Worm (Caenorhabditis elegans) whole organism, L3 larva: ENCODE data around the gene C07H6.2.

Source experiments
- R02D3.7 ChIP-seq: fragments of 150-350 bp; optimal IDR thresholded peaks from 2 replicates; lab custom pipeline; 2014; ENCODE audit warnings: missing biosample characterization, missing genetic modification characterization
- ZK546.5 ChIP-seq: sonication (generic microtip); optimal IDR thresholded peaks from 2 replicates; lab custom pipeline; 2017; ENCODE audit warnings: missing biosample characterization, missing genetic modification characterization
- aly-2 ChIP-seq: fragments of 150-350 bp; optimal IDR thresholded peaks from 2 replicates; lab custom pipeline; 2014; ENCODE audit warnings: missing biosample characterization, missing genetic modification characterization
- ceh-16 ChIP-seq: sonication (generic microtip); optimal IDR thresholded peaks from 2 replicates; lab custom pipeline; 2017; ENCODE audit warnings: missing biosample characterization, missing genetic modification characterization
- ceh-82 ChIP-seq: fragments of 150-350 bp; optimal IDR thresholded peaks from 2 replicates; lab custom pipeline; 2014; ENCODE audit warnings: missing biosample characterization, missing genetic modification characterization
- ceh-9 ChIP-seq: sonication (generic microtip); optimal IDR thresholded peaks from 2 replicates; lab custom pipeline; 2018; ENCODE audit warnings: missing biosample characterization, missing genetic modification characterization
- egl-27 ChIP-seq: sonication (generic microtip); optimal IDR thresholded peaks from 4 replicates; lab custom pipeline; 2017; ENCODE audit warnings: missing biosample characterization, missing genetic modification reagents, missing genetic modification characterization
- egl-5 ChIP-seq: fragments of 150-350 bp; optimal IDR thresholded peaks from 2 replicates; lab custom pipeline; 2017; ENCODE audit warnings: missing biosample characterization, missing genetic modification reagents, missing genetic modification characterization, inconsistent platforms
- elt-1 ChIP-seq: fragments of 150-350 bp; optimal IDR thresholded peaks from 2 replicates; lab custom pipeline; 2014; ENCODE audit warnings: missing biosample characterization, missing genetic modification characterization
- elt-2 ChIP-seq: sonication (generic microtip); optimal IDR thresholded peaks from 2 replicates; lab custom pipeline; 2016; ENCODE audit warnings: missing genetic modification reagents, mild to moderate bottlenecking, missing genetic modification characterization, missing compliant biosample characterization
- fkh-10 ChIP-seq: sonication (generic microtip); optimal IDR thresholded peaks from 2 replicates; lab custom pipeline; 2017; ENCODE audit warnings: missing biosample characterization, missing genetic modification reagents, missing genetic modification characterization
- fkh-2 ChIP-seq: fragments of 150-350 bp; optimal IDR thresholded peaks from 2 replicates; lab custom pipeline; 2014; ENCODE audit warnings: missing biosample characterization, missing genetic modification reagents, missing genetic modification characterization
- fos-1 ChIP-seq: fragments of 150-350 bp; optimal IDR thresholded peaks from 2 replicates; lab custom pipeline; 2014; ENCODE audit warnings: missing biosample characterization, missing genetic modification characterization
- hmg-11 ChIP-seq: sonication (generic microtip); optimal IDR thresholded peaks from 2 replicates; lab custom pipeline; 2016; ENCODE audit warnings: missing genetic modification characterization, missing compliant biosample characterization
- jun-1 ChIP-seq: fragments of 150-350 bp; optimal IDR thresholded peaks from 2 replicates; lab custom pipeline; 2014; ENCODE audit warnings: missing biosample characterization, missing genetic modification reagents, missing genetic modification characterization
- lin-15B ChIP-seq: fragments of 150-350 bp; optimal IDR thresholded peaks from 2 replicates; lab custom pipeline; 2014; ENCODE audit warnings: missing biosample characterization, missing genetic modification characterization
- lin-39 ChIP-seq: fragments of 150-350 bp; optimal IDR thresholded peaks from 2 replicates; lab custom pipeline; 2018; ENCODE audit warnings: missing biosample characterization, missing genetic modification reagents, missing genetic modification characterization
- lsy-12 ChIP-seq: sonication (generic microtip); optimal IDR thresholded peaks from 2 replicates; lab custom pipeline; 2016; ENCODE audit warnings: mild to moderate bottlenecking, missing genetic modification characterization, missing compliant biosample characterization
- mdl-1 ChIP-seq: fragments of 150-350 bp; optimal IDR thresholded peaks from 2 replicates; lab custom pipeline; 2014; ENCODE audit warnings: missing biosample characterization, missing genetic modification characterization
- nfya-1 ChIP-seq: sonication (generic microtip); optimal IDR thresholded peaks from 2 replicates; lab custom pipeline; 2017; ENCODE audit warnings: missing genetic modification characterization, mild to moderate bottlenecking, missing compliant biosample characterization, antibody characterized with exemption, moderate library complexity; ENCODE audit not compliant: insufficient read depth
- nhr-11 ChIP-seq: fragments of 150-350 bp; optimal IDR thresholded peaks from 2 replicates; lab custom pipeline; 2014; ENCODE audit warnings: missing biosample characterization, missing genetic modification characterization
- nhr-12 ChIP-seq: fragments of 150-350 bp; optimal IDR thresholded peaks from 2 replicates; lab custom pipeline; 2014; ENCODE audit warnings: missing biosample characterization, missing genetic modification characterization
- nhr-23 ChIP-seq: fragments of 150-350 bp; optimal IDR thresholded peaks from 2 replicates; lab custom pipeline; 2014; ENCODE audit warnings: missing biosample characterization, missing genetic modification reagents, missing genetic modification characterization
- nhr-237 ChIP-seq: fragments of 150-350 bp; optimal IDR thresholded peaks from 2 replicates; lab custom pipeline; 2014; ENCODE audit warnings: missing biosample characterization, missing genetic modification characterization
- nhr-25 ChIP-seq: sonication (generic microtip); optimal IDR thresholded peaks from 2 replicates; lab custom pipeline; 2017; ENCODE audit warnings: missing biosample characterization, missing genetic modification characterization
- nhr-28 ChIP-seq: fragments of 150-350 bp; optimal IDR thresholded peaks from 2 replicates; lab custom pipeline; 2014; ENCODE audit warnings: missing biosample characterization, missing genetic modification characterization
- nhr-76 ChIP-seq: fragments of 150-350 bp; sonication (generic microtip); optimal IDR thresholded peaks from 5 replicates; lab custom pipeline; 2014; ENCODE audit warnings: missing biosample characterization, missing genetic modification characterization
- pha-4 ChIP-seq: fragments of 150-350 bp; optimal IDR thresholded peaks from 2 replicates; lab custom pipeline; 2014; ENCODE audit warnings: missing biosample characterization, missing genetic modification reagents, missing genetic modification characterization
- pqm-1 ChIP-seq: fragments of 150-350 bp; optimal IDR thresholded peaks from 2 replicates; lab custom pipeline; 2017; ENCODE audit warnings: missing biosample characterization, missing genetic modification characterization, inconsistent platforms
- sea-2 ChIP-seq: fragments of 150-350 bp; sonication (generic microtip); optimal IDR thresholded peaks from 4 replicates; lab custom pipeline; 2014; ENCODE audit warnings: missing biosample characterization, missing genetic modification reagents, missing genetic modification characterization
- snpc-4 ChIP-seq: fragments of 150-350 bp; optimal IDR thresholded peaks from 2 replicates; lab custom pipeline; 2014; ENCODE audit warnings: missing biosample characterization, missing genetic modification characterization
- tbx-2 ChIP-seq: sonication (generic microtip); optimal IDR thresholded peaks from 2 replicates; lab custom pipeline; 2016; ENCODE audit warnings: mild to moderate bottlenecking, missing genetic modification characterization, missing compliant biosample characterization
- unc-39 ChIP-seq: sonication (generic microtip); optimal IDR thresholded peaks from 4 replicates; lab custom pipeline; 2017; ENCODE audit warnings: missing biosample characterization, missing genetic modification characterization
- unc-62 ChIP-seq: fragments of 150-350 bp; sonication (generic microtip); optimal IDR thresholded peaks from 4 replicates; lab custom pipeline; 2014; ENCODE audit warnings: missing biosample characterization, missing genetic modification reagents, missing genetic modification characterization
- zag-1 ChIP-seq: fragments of 150-350 bp; optimal IDR thresholded peaks from 2 replicates; lab custom pipeline; 2014; ENCODE audit warnings: missing biosample characterization, missing genetic modification characterization

C07H6.2 gene

DNA sequence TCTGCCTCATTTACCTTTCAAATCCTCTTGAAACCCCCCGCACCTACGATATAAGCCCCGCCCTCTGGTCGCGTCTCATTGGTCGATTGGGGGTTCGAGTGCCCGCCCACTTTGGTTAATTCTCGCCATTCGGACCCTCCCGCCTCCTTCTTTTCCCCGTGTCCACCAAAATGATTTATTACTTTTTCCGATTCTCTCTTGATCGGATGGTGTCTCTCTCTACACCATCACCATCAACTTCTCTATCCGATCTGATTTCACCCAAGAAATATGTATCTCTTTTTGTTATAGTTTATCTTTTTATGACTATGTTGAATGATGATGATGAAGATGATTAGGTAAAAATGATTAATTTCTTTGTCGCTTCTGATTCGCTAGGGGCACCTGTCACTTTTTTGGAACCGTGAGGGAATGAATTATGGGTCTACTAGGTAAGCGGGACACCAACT lies 33.9 kb downstream of the C07H6.2 start:
- peak; percentile 75 for TF ChIP-seq elt-1 (tag; lab: Kevin White, UChicago)
- peak; percentile 95 for TF ChIP-seq nfya-1 (tag; lab: Kevin White, UChicago)
- TF ChIP-seq nhr-76 (tag; lab: Kevin White, UChicago) = no peak
- no peak for TF ChIP-seq jun-1 (tag; lab: Kevin White, UChicago)
- no peak for TF ChIP-seq nhr-12
- no peak for TF ChIP-seq ceh-9 (tag; lab: Kevin White, UChicago)
- TF ChIP-seq pqm-1 = no peak
- no peak for TF ChIP-seq fos-1 (tag; lab: Kevin White, UChicago)
- peak; percentile 34 for TF ChIP-seq nhr-25
- TF ChIP-seq unc-62 (GFP tag; lab: Kevin White, UChicago) = peak; percentile 60
- TF ChIP-seq, all 47 proteins: peak for 4

DNA sequence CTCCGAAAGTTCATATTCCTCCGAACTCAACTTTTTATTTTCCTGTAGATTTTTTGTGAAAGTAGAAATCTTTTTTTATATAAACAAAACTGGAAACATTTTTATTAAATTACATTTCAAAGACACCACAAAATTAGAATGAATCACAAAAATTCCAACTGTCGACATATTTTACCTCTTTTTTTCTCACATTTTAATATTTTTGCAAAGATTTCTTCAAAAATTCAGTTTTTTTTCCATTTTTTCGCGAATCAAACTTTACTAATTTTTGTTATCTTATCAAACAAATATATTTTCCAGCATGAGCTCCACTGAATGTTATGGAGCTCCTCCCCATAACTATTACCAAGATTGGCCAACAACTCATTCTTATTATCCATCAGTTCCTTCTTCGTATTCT lies 34.6 kb downstream of the C07H6.2 start, which contains the start of gene ceh-13:
TSS of gene ceh-13 (plus strand) at position 301 of the 400 bp plus-strand sequence.
- no peak for TF ChIP-seq lsy-12 (tag; lab: Kevin White, UChicago)
- TF ChIP-seq pqm-1 = no peak
- no peak for TF ChIP-seq unc-39
- TF ChIP-seq aly-2 = no peak
- TF ChIP-seq pha-4 (tag; lab: Kevin White, UChicago) = no peak
- no peak for TF ChIP-seq nhr-12
- TF ChIP-seq nhr-76 (tag; lab: Kevin White, UChicago) = no peak
- no peak for TF ChIP-seq sea-2
- TF ChIP-seq fkh-10 (GFP tag; lab: Kevin White, UChicago) = no peak
- TF ChIP-seq mdl-1 = no peak
- TF ChIP-seq egl-27 (tag; lab: Kevin White, UChicago) = no peak
- no peak for TF ChIP-seq nhr-11 (tag; lab: Kevin White, UChicago)
- TF ChIP-seq ZK546.5 (tag; lab: Kevin White, UChicago) = no peak
- no peak for TF ChIP-seq zag-1 (tag; lab: Kevin White, UChicago)
- no peak for TF ChIP-seq egl-5 (tag; lab: Kevin White, UChicago)

DNA sequence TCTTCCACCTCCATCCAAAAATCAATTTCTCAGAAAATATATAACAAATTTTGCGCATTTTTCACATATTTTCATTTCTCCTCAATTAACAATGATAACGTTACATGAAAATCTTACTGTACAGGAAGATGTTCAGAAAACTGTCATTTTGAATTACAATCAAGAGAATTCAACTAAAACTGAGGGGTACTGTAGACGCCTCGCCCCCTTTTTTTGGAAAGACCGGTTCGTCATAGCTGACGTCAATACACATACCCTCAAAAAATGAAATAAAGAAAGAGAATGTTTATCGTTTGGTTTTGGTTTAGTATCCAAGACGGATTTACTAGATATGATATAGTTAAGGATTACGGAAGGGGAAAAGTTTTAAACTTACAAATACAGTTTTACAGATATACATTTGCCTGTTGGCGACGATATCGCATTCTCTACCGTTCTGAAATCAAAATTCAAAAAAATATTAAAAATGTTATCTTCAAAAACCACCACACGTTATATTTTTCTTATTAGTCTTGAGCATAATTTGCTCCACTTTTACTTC lies 37.2 kb downstream of the C07H6.2 start:
- TF ChIP-seq nhr-25 (peak; percentile 32), nhr-237 (tag; lab: Kevin White, UChicago) (no peak), nhr-23 (tag; lab: Kevin White, UChicago) (peak; percentile 47), nfya-1 (tag; lab: Kevin White, UChicago) (peak; percentile 56), tbx-2 (tag; lab: Kevin White, UChicago) (no peak)

DNA sequence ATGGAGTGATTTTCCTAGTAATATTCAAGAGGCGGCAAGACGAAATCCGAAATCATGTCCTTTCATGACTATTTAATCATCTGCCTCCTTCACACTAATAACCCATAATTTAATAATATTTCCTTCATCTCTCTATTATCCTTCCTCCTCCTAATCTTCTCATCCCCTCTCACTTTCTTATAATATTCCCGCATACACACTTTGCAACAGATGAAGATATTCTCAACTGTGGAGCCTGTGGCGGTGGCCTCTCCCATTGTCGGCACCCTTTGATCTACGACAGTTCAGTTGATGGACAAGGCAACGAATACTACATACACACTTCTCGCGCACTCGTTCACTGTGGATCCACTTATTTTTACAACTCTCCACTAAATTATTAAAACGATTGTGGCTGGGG lies 37.8 kb downstream of the C07H6.2 start:
- TF ChIP-seq nhr-237 (tag; lab: Kevin White, UChicago) (no peak), elt-2 (no peak), R02D3.7 (no peak), lin-39 (tag; lab: Kevin White, UChicago) (no peak), fkh-2 (tag; lab: Kevin White, UChicago) (no peak), nhr-28 (tag; lab: Kevin White, UChicago) (no peak), tbx-2 (tag; lab: Kevin White, UChicago) (no peak), ceh-82 (tag; lab: Kevin White, UChicago) (no peak), fkh-10 (GFP tag; lab: Kevin White, UChicago) (no peak), lin-15B (tag; lab: Kevin White, UChicago) (no peak), snpc-4 (tag; lab: Kevin White, UChicago) (no peak), nhr-25 (no peak), elt-1 (tag; lab: Kevin White, UChicago) (no peak), unc-39 (no peak), nfya-1 (tag; lab: Kevin White, UChicago) (no peak), aly-2 (no peak), nhr-12 (no peak), pqm-1 (no peak), ceh-16 (tag; lab: Kevin White, UChicago) (no peak)

DNA sequence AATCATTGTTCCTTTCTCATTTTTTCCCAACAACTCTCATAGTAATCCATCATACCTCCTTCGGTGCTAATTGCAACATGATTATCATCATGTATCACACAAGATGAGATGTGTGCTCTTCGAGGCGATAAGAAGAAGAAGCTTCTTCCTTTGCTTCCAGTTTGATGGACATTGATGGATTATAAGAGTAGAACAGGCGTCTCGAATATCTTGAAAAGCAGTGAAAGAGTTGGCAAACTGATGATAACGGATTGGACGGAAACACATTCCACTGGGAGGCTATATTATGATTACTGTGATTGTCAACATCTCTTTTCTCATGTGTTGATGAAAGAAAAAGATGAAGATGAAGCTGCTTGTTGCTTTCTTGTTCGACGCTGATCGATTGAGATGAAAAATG lies 39.1 kb downstream of the C07H6.2 start:
- TF ChIP-seq hmg-11 (tag; lab: Kevin White, UChicago) = no peak
- TF ChIP-seq elt-1 (tag; lab: Kevin White, UChicago) = peak; percentile 3
- TF ChIP-seq lin-39 (tag; lab: Kevin White, UChicago) = peak; percentile 31
- no peak for TF ChIP-seq pha-4 (tag; lab: Kevin White, UChicago)
- TF ChIP-seq nfya-1 (tag; lab: Kevin White, UChicago) = peak; percentile 25
- TF ChIP-seq nhr-11 (tag; lab: Kevin White, UChicago) = peak; percentile 48
- no peak for TF ChIP-seq nhr-12
- peak; percentile 61 for TF ChIP-seq unc-62 (GFP tag; lab: Kevin White, UChicago)
